Worm (Caenorhabditis elegans): Measurements from ENCODE around the gene tost-1.

DNA sequence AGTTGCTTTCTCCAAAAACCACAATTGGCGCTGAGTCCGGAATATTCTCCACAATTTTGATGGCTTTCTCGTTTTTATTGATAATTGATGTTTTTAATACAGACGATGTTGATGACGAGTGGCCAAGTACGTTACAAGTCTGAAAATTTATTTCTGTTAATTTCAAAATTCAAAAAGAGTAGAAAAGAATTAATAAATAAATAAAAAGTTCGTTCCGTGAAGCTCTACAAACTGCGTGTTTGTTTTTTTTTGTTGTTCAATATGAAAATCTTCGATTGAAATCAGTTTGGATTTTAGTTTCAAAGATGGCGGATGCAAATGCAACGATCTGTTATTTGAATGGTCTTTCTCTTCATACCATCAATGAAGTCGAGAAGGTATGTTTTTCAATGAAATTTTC lies 32.8 kb upstream of the tost-1 start, which contains the start of gene F26F4.2:
- TF ChIP-seq nhr-77 (tag; optimal IDR thresholded peaks at IDR 0.05) (no peak), nhr-10 (tag; optimal IDR thresholded peaks at IDR 0.05) (no peak), skn-1 (tag; optimal IDR thresholded peaks at IDR 0.05) (no peak), blmp-1 (tag; optimal IDR thresholded peaks at IDR 0.05; ENCODE audit: insufficient read depth) (no peak)

Measured in whole organism, L2 larva.